Fruit fly (Drosophila melanogaster) whole organism, embryonic: ENCODE results near the gene CG9444.
A peak's percentile ranks its signal among the peaks of the same experiment; 100 is the strongest.

ENCODE experiments used
- B-H1 ChIP-seq: fragments of 200-800 bp; sonication (Bioruptor generic); IDR thresholded peaks from 3 replicates; pipeline ENCODE4 v1.3.6; 2022; ENCODE audit warnings: missing biosample characterization, missing genetic modification characterization
- CG10431 ChIP-seq: fragments of 200-800 bp; sonication (Bioruptor generic); optimal IDR thresholded peaks from 3 replicates; lab custom pipeline; 2018; ENCODE audit warnings: missing biosample characterization, mild to moderate bottlenecking, missing genetic modification characterization
- CG11696 ChIP-seq: fragments of 200-800 bp; sonication (Bioruptor generic); IDR thresholded peaks from 2 replicates; pipeline ENCODE4 v1.3.6; 2022; ENCODE audit warnings: missing biosample characterization, missing genetic modification characterization
- CG12391 ChIP-seq: fragments of 200-800 bp; sonication (Bioruptor generic); optimal IDR thresholded peaks from 3 replicates; lab custom pipeline; 2018; ENCODE audit warnings: missing biosample characterization, mild to moderate bottlenecking, missing genetic modification characterization, moderate library complexity
- CG15269 ChIP-seq: fragments of 200-800 bp; sonication (Bioruptor generic); optimal IDR thresholded peaks from 2 replicates; lab custom pipeline; 2018; ENCODE audit warnings: missing biosample characterization, mild to moderate bottlenecking, missing genetic modification characterization, moderate library complexity
- CG1647 ChIP-seq: fragments of 200-800 bp; sonication (Bioruptor generic); optimal IDR thresholded peaks from 3 replicates; lab custom pipeline; 2016; ENCODE audit warnings: missing biosample characterization, missing genetic modification characterization
- CG17359 ChIP-seq: fragments of 200-800 bp; sonication (Bioruptor generic); optimal IDR thresholded peaks from 3 replicates; lab custom pipeline; 2018; ENCODE audit warnings: missing biosample characterization, mild to moderate bottlenecking, missing genetic modification characterization, moderate library complexity
- CG17802 ChIP-seq: fragments of 200-800 bp; sonication (Bioruptor generic); optimal IDR thresholded peaks from 2 replicates; lab custom pipeline; 2018; ENCODE audit warnings: missing biosample characterization, mild to moderate bottlenecking, missing genetic modification characterization, moderate library complexity
- CG18011 ChIP-seq: fragments of 200-800 bp; sonication (Bioruptor generic); optimal IDR thresholded peaks from 2 replicates; lab custom pipeline; 2017; ENCODE audit warnings: missing biosample characterization, missing genetic modification characterization, mild to moderate bottlenecking, moderate library complexity, missing genotype
- CG18764 ChIP-seq: fragments of 200-800 bp; sonication (Bioruptor generic); optimal IDR thresholded peaks from 3 replicates; lab custom pipeline; 2016; ENCODE audit warnings: missing biosample characterization, missing genetic modification characterization
- CG2678 ChIP-seq: fragments of 200-800 bp; sonication (Bioruptor generic); optimal IDR thresholded peaks from 3 replicates; lab custom pipeline; 2019; ENCODE audit warnings: missing biosample characterization, mild to moderate bottlenecking, missing genetic modification characterization, moderate library complexity
- CG3065 ChIP-seq: fragments of 200-800 bp; sonication (Bioruptor generic); optimal IDR thresholded peaks from 2 replicates; lab custom pipeline; 2016; ENCODE audit warnings: missing biosample characterization, missing genetic modification characterization
- CG31365 ChIP-seq: fragments of 200-800 bp; sonication (Bioruptor generic); optimal IDR thresholded peaks from 2 replicates; lab custom pipeline; 2018; ENCODE audit warnings: missing biosample characterization, mild to moderate bottlenecking, missing genetic modification characterization
- CG34422 ChIP-seq: fragments of 200-800 bp; sonication (Bioruptor generic); IDR thresholded peaks from 3 replicates; pipeline ENCODE4 v1.3.6; 2022; ENCODE audit warnings: missing biosample characterization, missing genetic modification characterization
- CG4360 ChIP-seq: fragments of 200-800 bp; sonication (Bioruptor generic); IDR thresholded peaks from 2 replicates; pipeline ENCODE4 v1.3.6; 2022; ENCODE audit warnings: missing biosample characterization, missing genetic modification characterization
- CG43689 ChIP-seq: fragments of 200-800 bp; sonication (Bioruptor generic); IDR thresholded peaks from 2 replicates; pipeline ENCODE4 v1.3.6; 2022; ENCODE audit warnings: missing biosample characterization, missing genetic modification characterization
- CG4404 ChIP-seq: fragments of 200-800 bp; sonication (Bioruptor generic); IDR thresholded peaks from 2 replicates; pipeline ENCODE4 v1.3.6; 2022; ENCODE audit warnings: missing biosample characterization, missing genetic modification characterization
- CG4730 ChIP-seq: fragments of 200-800 bp; sonication (Bioruptor generic); IDR thresholded peaks from 2 replicates; pipeline ENCODE4 v1.3.6; 2022; ENCODE audit warnings: missing biosample characterization, missing genetic modification characterization
- CG6683 ChIP-seq: fragments of 200-800 bp; sonication (Bioruptor generic); optimal IDR thresholded peaks from 2 replicates; lab custom pipeline; 2017; ENCODE audit warnings: missing biosample characterization, mild to moderate bottlenecking, missing genetic modification characterization, missing genetic modification reagents
- CG7839 ChIP-seq: fragments of 200-800 bp; sonication (Bioruptor generic); optimal IDR thresholded peaks from 3 replicates; lab custom pipeline; 2018; ENCODE audit warnings: missing biosample characterization, mild to moderate bottlenecking, missing genetic modification characterization, moderate library complexity
- CG8089 ChIP-seq: fragments of 200-800 bp; sonication (Bioruptor generic); optimal IDR thresholded peaks from 3 replicates; lab custom pipeline; 2016; ENCODE audit warnings: missing biosample characterization, missing genetic modification characterization
- Dref ChIP-seq: fragments of 200-800 bp; sonication (Bioruptor generic); IDR thresholded peaks from 2 replicates; pipeline ENCODE4 v1.3.6; 2022; ENCODE audit warnings: missing biosample characterization, missing genetic modification characterization
- H15 ChIP-seq: fragments of 200-800 bp; sonication (Bioruptor generic); IDR thresholded peaks from 3 replicates; pipeline ENCODE4 v1.3.6; 2022; ENCODE audit warnings: missing biosample characterization, missing genetic modification characterization
- H2.0 ChIP-seq: fragments of 200-800 bp; sonication (Bioruptor generic); IDR thresholded peaks from 2 replicates; pipeline ENCODE4 v1.3.6; 2022; ENCODE audit warnings: missing biosample characterization, missing genetic modification characterization
- HmgZ ChIP-seq: fragments of 200-800 bp; sonication (Bioruptor generic); optimal IDR thresholded peaks from 2 replicates; lab custom pipeline; 2018; ENCODE audit warnings: missing biosample characterization, mild to moderate bottlenecking, missing genetic modification characterization
- Hmr ChIP-seq: fragments of 200-800 bp; sonication (Bioruptor generic); optimal IDR thresholded peaks from 3 replicates; lab custom pipeline; 2017; ENCODE audit warnings: mild to moderate bottlenecking, missing biosample characterization, missing genetic modification reagents, missing genetic modification characterization
- Lim3 ChIP-seq: fragments of 200-800 bp; sonication (Bioruptor generic); IDR thresholded peaks from 2 replicates; pipeline ENCODE4 v1.3.6; 2022; ENCODE audit warnings: missing biosample characterization, missing genetic modification characterization
- MESR4 ChIP-seq: fragments of 200-800 bp; sonication (Bioruptor generic); optimal IDR thresholded peaks from 2 replicates; lab custom pipeline; 2018; ENCODE audit warnings: missing biosample characterization, mild to moderate bottlenecking, missing genetic modification characterization, moderate library complexity
- NFAT ChIP-seq: fragments of 200-800 bp; sonication (Bioruptor generic); IDR thresholded peaks from 2 replicates; pipeline ENCODE4 v1.3.6; 2022; ENCODE audit warnings: missing biosample characterization, missing genetic modification characterization
- Nf-YC ChIP-seq: fragments of 200-800 bp; optimal IDR thresholded peaks from 3 replicates; lab custom pipeline; 2019; ENCODE audit warnings: missing biosample characterization, mild to moderate bottlenecking, missing genetic modification characterization, moderate library complexity
- Opbp ChIP-seq: fragments of 200-800 bp; sonication (Bioruptor generic); IDR thresholded peaks from 3 replicates; pipeline ENCODE4 v1.3.6; 2022; ENCODE audit warnings: missing biosample characterization, missing genetic modification characterization; ENCODE audit not compliant: partially characterized antibody
- Poxn ChIP-seq: fragments of 200-800 bp; sonication (Bioruptor generic); IDR thresholded peaks from 2 replicates; pipeline ENCODE4 v1.3.6; 2022; ENCODE audit warnings: missing biosample characterization, missing genetic modification characterization
- Rfx ChIP-seq: fragments of 200-800 bp; sonication (Bioruptor generic); IDR thresholded peaks from 2 replicates; pipeline ENCODE4 v1.3.6; 2022; ENCODE audit warnings: missing biosample characterization, missing genetic modification characterization
- Sry-δ ChIP-seq: fragments of 200-800 bp; sonication (Bioruptor generic); optimal IDR thresholded peaks from 2 replicates; lab custom pipeline; 2016; ENCODE audit warnings: missing biosample characterization, missing genetic modification characterization
- Tbp ChIP-seq: fragments of >200 bp; optimal IDR thresholded peaks from 2 replicates; lab custom pipeline; 2018; ENCODE audit warnings: missing biosample characterization, missing genetic modification characterization
- ab ChIP-seq: fragments of 200-800 bp; sonication (Bioruptor generic); optimal IDR thresholded peaks from 2 replicates; lab custom pipeline; 2016; ENCODE audit warnings: missing biosample characterization, missing genetic modification characterization
- ap ChIP-seq: fragments of 200-800 bp; sonication (Bioruptor generic); IDR thresholded peaks from 2 replicates; pipeline ENCODE4 v1.3.6; 2022; ENCODE audit warnings: missing biosample characterization, missing genetic modification characterization
- bcd ChIP-seq: fragments of 200-800 bp; sonication (Bioruptor generic); optimal IDR thresholded peaks from 2 replicates; lab custom pipeline; 2017; ENCODE audit warnings: missing biosample characterization, mild to moderate bottlenecking, missing genetic modification characterization
- br ChIP-seq: fragments of >200 bp; optimal IDR thresholded peaks from 2 replicates; lab custom pipeline; 2017
- croc ChIP-seq: fragments of 200-800 bp; sonication (Bioruptor generic); conservative IDR thresholded peaks from 3 replicates; pipeline ENCODE4 v1.3.6; 2022; ENCODE audit warnings: missing biosample characterization, missing genetic modification characterization
- dm ChIP-seq: fragments of 200-800 bp; sonication (Bioruptor generic); optimal IDR thresholded peaks from 3 replicates; lab custom pipeline; 2016; ENCODE audit warnings: missing biosample characterization, missing genetic modification characterization
- dpn ChIP-seq, 2 experiments: fragments of 200-800 bp; sonication (Bioruptor generic); optimal IDR thresholded peaks; 3 replicates each; lab custom pipeline; 2016; ENCODE audit warnings: missing biosample characterization in 2 of 2, missing genetic modification characterization in 2 of 2
- fd64A ChIP-seq: fragments of 200-800 bp; sonication (Bioruptor generic); optimal IDR thresholded peaks from 3 replicates; lab custom pipeline; 2018; ENCODE audit warnings: missing biosample characterization, mild to moderate bottlenecking, missing genetic modification characterization
- her ChIP-seq: fragments of 200-800 bp; sonication (Bioruptor generic); optimal IDR thresholded peaks from 2 replicates; lab custom pipeline; 2016; ENCODE audit warnings: missing biosample characterization, missing genetic modification characterization
- jing ChIP-seq: fragments of 200-800 bp; sonication (Bioruptor generic); optimal IDR thresholded peaks from 2 replicates; lab custom pipeline; 2018; ENCODE audit warnings: missing biosample characterization, mild to moderate bottlenecking, missing genetic modification characterization
- lilli ChIP-seq: fragments of 200-800 bp; sonication (Bioruptor generic); optimal IDR thresholded peaks from 3 replicates; lab custom pipeline; 2016; ENCODE audit warnings: missing biosample characterization, missing genetic modification characterization
- sim ChIP-seq: fragments of 200-800 bp; sonication (Bioruptor generic); IDR thresholded peaks from 2 replicates; pipeline ENCODE4 v1.3.6; 2022; ENCODE audit warnings: missing biosample characterization, missing genetic modification characterization
- slou ChIP-seq: fragments of 200-800 bp; sonication (Bioruptor generic); optimal IDR thresholded peaks from 3 replicates; lab custom pipeline; 2016; ENCODE audit warnings: missing biosample characterization, missing genetic modification characterization
- slp2 ChIP-seq: fragments of 200-800 bp; sonication (Bioruptor generic); optimal IDR thresholded peaks from 2 replicates; lab custom pipeline; 2016; ENCODE audit warnings: missing biosample characterization, missing genetic modification characterization
- tgo ChIP-seq: fragments of 200-800 bp; sonication (Bioruptor generic); IDR thresholded peaks from 3 replicates; pipeline ENCODE4 v1.3.6; 2022; ENCODE audit warnings: missing biosample characterization, missing genetic modification characterization
- tll ChIP-seq, 2 experiments: fragments of 200-800 bp in 1 of 2; fragments of >200 bp in 1 of 2; sonication (Bioruptor generic) in 1 of 2; optimal IDR thresholded peaks; 2 replicates each; lab custom pipeline; 2017 to 2019; ENCODE audit warnings: missing biosample characterization in 2 of 2, missing genetic modification characterization in 2 of 2, mild to moderate bottlenecking in 1 of 2, moderate library complexity in 1 of 2
- toy ChIP-seq: fragments of 200-800 bp; sonication (Bioruptor generic); IDR thresholded peaks from 2 replicates; pipeline ENCODE4 v1.3.6; 2022; ENCODE audit warnings: missing biosample characterization, missing genetic modification characterization

The CG9444 gene

DNA sequence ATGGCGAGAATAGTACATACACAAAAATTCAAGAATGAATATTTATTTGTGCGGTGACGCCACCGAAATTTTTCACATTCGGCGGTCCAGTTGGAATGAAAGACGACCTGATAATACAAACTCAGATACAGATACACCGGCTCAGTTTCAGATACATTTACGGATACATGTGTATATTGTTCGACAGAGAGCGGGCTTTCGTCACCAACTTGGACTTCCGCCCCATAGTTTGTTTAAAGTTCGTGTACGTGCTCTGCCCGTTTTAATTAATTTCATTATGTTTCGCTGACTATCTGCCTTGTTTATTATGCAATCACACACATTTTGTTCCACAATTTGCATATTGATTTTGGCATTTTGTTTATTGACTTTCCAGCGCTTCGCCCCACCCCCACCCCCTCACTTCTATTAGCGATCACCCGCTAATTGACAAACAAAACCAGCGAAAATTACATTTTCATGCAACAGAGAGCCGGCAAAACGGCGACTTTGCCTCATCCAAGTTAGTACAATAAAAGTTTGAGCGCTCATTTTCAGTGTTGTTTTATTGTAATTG, 17.2 kb upstream of the CG9444 start (continued):
- TF ChIP-seq CG10431 (GFP tag; lab: Kevin White, UChicago) (no peak), Nf-YC (tag; lab: Kevin White, UChicago) (no peak), CG18764 (GFP tag; lab: Kevin White, UChicago) (no peak), CG4404 (GFP tag; lab: Robert Waterston, UW) (no peak), MESR4 (GFP tag; lab: Kevin White, UChicago) (no peak), jing (GFP tag; lab: Kevin White, UChicago) (no peak), tll (GFP tag; optimal IDR thresholded peaks at IDR 0.05; lab: Kevin White, UChicago) (no peak), H15 (GFP tag; lab: Robert Waterston, UW) (no peak), Rfx (GFP tag; lab: Robert Waterston, UW) (no peak), CG2678 (tag; lab: Kevin White, UChicago) (peak; percentile 46), Dref (GFP tag; lab: Robert Waterston, UW) (no peak), CG3065 (no peak), CG18011 (GFP tag; lab: Kevin White, UChicago) (no peak), ab (no peak), fd64A (no peak), Tbp (GFP tag; lab: Kevin White, UChicago) (no peak), slou (GFP tag; lab: Kevin White, UChicago) (no peak), CG17359 (peak; percentile 51), croc (GFP tag; lab: Robert Waterston, UW) (no peak), CG11696 (no peak), CG43689 (GFP tag; lab: Robert Waterston, UW) (no peak), NFAT (GFP tag; lab: Robert Waterston, UW) (no peak), tgo (GFP tag; lab: Robert Waterston, UW) (no peak), CG4730 (GFP tag; lab: Robert Waterston, UW) (no peak), lilli (GFP tag; lab: Kevin White, UChicago) (no peak), CG31365 (tag; lab: Kevin White, UChicago) (peak; percentile 20), toy (GFP tag; lab: Robert Waterston, UW) (no peak), CG12391 (no peak), br (lab: Kevin White, UChicago) (no peak), Poxn (GFP tag; lab: Robert Waterston, UW) (no peak), HmgZ (tag; lab: Kevin White, UChicago) (peak; percentile 21), CG1647 (GFP tag; lab: Kevin White, UChicago) (peak; percentile 33), CG17802 (tag; lab: Kevin White, UChicago) (no peak), CG4360 (GFP tag; lab: Robert Waterston, UW) (no peak), Sry-δ (GFP tag; lab: Kevin White, UChicago) (no peak), Lim3 (GFP tag; lab: Robert Waterston, UW) (no peak), ap (GFP tag; lab: Robert Waterston, UW) (no peak), sim (GFP tag; lab: Robert Waterston, UW) (no peak), dm (GFP tag; lab: Kevin White, UChicago) (no peak), CG34422 (no peak), CG7839 (tag; lab: Kevin White, UChicago) (no peak), B-H1 (no peak), CG15269 (tag; lab: Kevin White, UChicago) (peak; percentile 33), H2.0 (GFP tag; lab: Robert Waterston, UW) (no peak), dpn (GFP tag; optimal IDR thresholded peaks at IDR 0.05; lab: Kevin White, UChicago) (peak in 1 of 2 experiments; percentile 23), CG8089 (GFP tag; lab: Kevin White, UChicago) (peak; percentile 17), Hmr (GFP tag; lab: Kevin White, UChicago) (peak; percentile 44), Opbp (no peak), slp2 (GFP tag; lab: Kevin White, UChicago) (no peak), her (peak; percentile 38), bcd (GFP tag; lab: Kevin White, UChicago) (peak; percentile 9), CG6683 (peak; percentile 5)
